Fruit fly (Drosophila melanogaster) whole organism, embryonic: ENCODE data around the gene Noa36.

Experiments used
- ATbp ChIP-seq: fragments of 200-800 bp; sonication (Bioruptor generic); optimal IDR thresholded peaks from 2 replicates; lab custom pipeline; 2017; ENCODE audit warnings: missing biosample characterization, mild to moderate bottlenecking, missing genetic modification characterization, missing genetic modification reagents
- Asciz ChIP-seq: fragments of 200-800 bp; sonication (Bioruptor generic); optimal IDR thresholded peaks from 2 replicates; lab custom pipeline; 2017; ENCODE audit warnings: missing biosample characterization, mild to moderate bottlenecking, missing genetic modification characterization, missing genetic modification reagents
- Atf6 ChIP-seq: fragments of 200-800 bp; sonication (Bioruptor generic); IDR thresholded peaks from 2 replicates; pipeline ENCODE4 v1.3.6; 2022; ENCODE audit warnings: missing biosample characterization, missing genetic modification characterization
- CG10209 ChIP-seq: fragments of 200-800 bp; sonication (Bioruptor generic); optimal IDR thresholded peaks from 3 replicates; lab custom pipeline; 2017; ENCODE audit warnings: missing biosample characterization, mild to moderate bottlenecking, missing genetic modification characterization, missing genetic modification reagents
- CG1233 ChIP-seq: fragments of 200-800 bp; sonication (Bioruptor generic); optimal IDR thresholded peaks from 4 replicates; lab custom pipeline; 2018; ENCODE audit warnings: missing biosample characterization, mild to moderate bottlenecking, missing genetic modification characterization
- CG12391 ChIP-seq: fragments of 200-800 bp; sonication (Bioruptor generic); optimal IDR thresholded peaks from 3 replicates; lab custom pipeline; 2018; ENCODE audit warnings: missing biosample characterization, mild to moderate bottlenecking, missing genetic modification characterization, moderate library complexity
- CG12659 ChIP-seq: fragments of 200-800 bp; sonication (Bioruptor generic); optimal IDR thresholded peaks from 3 replicates; lab custom pipeline; 2017; ENCODE audit warnings: mild to moderate bottlenecking, missing biosample characterization, missing genetic modification reagents, missing genetic modification characterization
- CG13424 ChIP-seq: fragments of 200-800 bp; sonication (Bioruptor generic); optimal IDR thresholded peaks from 2 replicates; lab custom pipeline; 2019; ENCODE audit warnings: missing biosample characterization, mild to moderate bottlenecking, missing genetic modification characterization, moderate library complexity
- CG1602 ChIP-seq: fragments of 200-800 bp; sonication (Bioruptor generic); optimal IDR thresholded peaks from 3 replicates; lab custom pipeline; 2016; ENCODE audit warnings: missing biosample characterization, missing genetic modification characterization
- CG1603 ChIP-seq: fragments of 200-800 bp; sonication (Bioruptor generic); optimal IDR thresholded peaks from 2 replicates; lab custom pipeline; 2019; ENCODE audit warnings: missing biosample characterization, mild to moderate bottlenecking, missing genetic modification characterization, moderate library complexity
- CG16863 ChIP-seq: fragments of 200-800 bp; sonication (Bioruptor generic); optimal IDR thresholded peaks from 3 replicates; lab custom pipeline; 2016; ENCODE audit warnings: missing biosample characterization, missing genetic modification characterization
- CG17361 ChIP-seq: fragments of 200-800 bp; sonication (Bioruptor generic); IDR thresholded peaks from 3 replicates; pipeline ENCODE4 v1.3.6; 2022; ENCODE audit warnings: missing biosample characterization, missing genetic modification characterization
- CG18262 ChIP-seq: fragments of 200-800 bp; optimal IDR thresholded peaks from 3 replicates; lab custom pipeline; 2019; ENCODE audit warnings: missing biosample characterization, mild to moderate bottlenecking, missing genetic modification characterization, moderate library complexity
- CG2120 ChIP-seq: fragments of 200-800 bp; sonication (Bioruptor generic); optimal IDR thresholded peaks from 3 replicates; lab custom pipeline; 2016; ENCODE audit warnings: missing biosample characterization, missing genetic modification characterization
- CG2678 ChIP-seq: fragments of 200-800 bp; sonication (Bioruptor generic); optimal IDR thresholded peaks from 3 replicates; lab custom pipeline; 2019; ENCODE audit warnings: missing biosample characterization, mild to moderate bottlenecking, missing genetic modification characterization, moderate library complexity
- CG31441 ChIP-seq: fragments of 200-800 bp; sonication (Bioruptor generic); IDR thresholded peaks from 2 replicates; pipeline ENCODE4 v1.3.6; 2022; ENCODE audit warnings: missing biosample characterization, missing genetic modification characterization
- CG3847 ChIP-seq: fragments of 200-800 bp; sonication (Bioruptor generic); IDR thresholded peaks from 2 replicates; pipeline ENCODE4 v1.3.6; 2022; ENCODE audit warnings: missing biosample characterization, missing genetic modification characterization
- CG4328 ChIP-seq: fragments of 200-800 bp; sonication (Bioruptor generic); optimal IDR thresholded peaks from 3 replicates; lab custom pipeline; 2017; ENCODE audit warnings: missing biosample characterization, missing genetic modification reagents, missing genetic modification characterization
- CG43689 ChIP-seq: fragments of 200-800 bp; sonication (Bioruptor generic); IDR thresholded peaks from 2 replicates; pipeline ENCODE4 v1.3.6; 2022; ENCODE audit warnings: missing biosample characterization, missing genetic modification characterization
- CG6813 ChIP-seq: fragments of 200-800 bp; sonication (Bioruptor generic); optimal IDR thresholded peaks from 2 replicates; lab custom pipeline; 2017; ENCODE audit warnings: missing biosample characterization, missing genetic modification characterization, mild to moderate bottlenecking, moderate library complexity, missing genetic modification reagents
- CG8290 ChIP-seq, 3 experiments: fragments of 200-800 bp; sonication (Bioruptor generic); optimal IDR thresholded peaks; 2 replicates each; lab custom pipeline; 2016 to 2019; ENCODE audit warnings: missing biosample characterization in 3 of 3, missing genetic modification characterization in 3 of 3, mild to moderate bottlenecking in 2 of 3, moderate library complexity in 1 of 3
- CG8924 ChIP-seq: fragments of 200-800 bp; optimal IDR thresholded peaks from 3 replicates; lab custom pipeline; 2019; ENCODE audit warnings: missing biosample characterization, mild to moderate bottlenecking, missing genetic modification characterization, moderate library complexity
- E2f2 ChIP-seq: fragments of 200-800 bp; sonication (Bioruptor generic); IDR thresholded peaks from 2 replicates; pipeline ENCODE4 v1.3.6; 2022; ENCODE audit warnings: missing biosample characterization, missing genetic modification characterization
- Fer1 ChIP-seq: fragments of 200-800 bp; sonication (Bioruptor generic); optimal IDR thresholded peaks from 2 replicates; lab custom pipeline; 2017; ENCODE audit warnings: missing biosample characterization, mild to moderate bottlenecking, missing genetic modification characterization
- Gsc ChIP-seq: fragments of 200-800 bp; sonication (Bioruptor generic); IDR thresholded peaks from 2 replicates; pipeline ENCODE4 v1.3.6; 2022; ENCODE audit warnings: missing biosample characterization, missing genetic modification characterization
- Hmr ChIP-seq: fragments of 200-800 bp; sonication (Bioruptor generic); optimal IDR thresholded peaks from 3 replicates; lab custom pipeline; 2017; ENCODE audit warnings: mild to moderate bottlenecking, missing biosample characterization, missing genetic modification reagents, missing genetic modification characterization
- Med ChIP-seq: fragments of 200-800 bp; sonication (Bioruptor generic); peaks from one replicate; lab custom pipeline; 2016; ENCODE audit warnings: missing biosample characterization, missing genetic modification characterization, mild to moderate bottlenecking, inconsistent platforms, moderate library complexity
- Meics ChIP-seq: fragments of 200-800 bp; sonication (Bioruptor generic); optimal IDR thresholded peaks from 2 replicates; lab custom pipeline; 2017; ENCODE audit warnings: missing biosample characterization, mild to moderate bottlenecking, missing genetic modification characterization
- NC2β ChIP-seq: fragments of 200-800 bp; sonication (Bioruptor generic); optimal IDR thresholded peaks from 2 replicates; lab custom pipeline; 2016; ENCODE audit warnings: missing biosample characterization, missing genetic modification characterization
- Pdp1 ChIP-seq, 2 experiments: fragments of 200-800 bp; sonication (Bioruptor generic); optimal IDR thresholded peaks; 3 replicates each; lab custom pipeline; 2016; ENCODE audit warnings: missing biosample characterization in 2 of 2, missing genetic modification characterization in 2 of 2, mild to moderate bottlenecking in 1 of 2, moderate library complexity in 1 of 2
- Sox100B ChIP-seq: fragments of 200-800 bp; sonication (Bioruptor generic); optimal IDR thresholded peaks from 3 replicates; lab custom pipeline; 2018; ENCODE audit warnings: missing biosample characterization, mild to moderate bottlenecking, missing genetic modification characterization
- Sox102F ChIP-seq: fragments of 200-800 bp; sonication (Bioruptor generic); optimal IDR thresholded peaks from 2 replicates; lab custom pipeline; 2018; ENCODE audit warnings: missing biosample characterization, mild to moderate bottlenecking, missing genetic modification characterization, moderate library complexity
- Xrp1 ChIP-seq: fragments of 200-800 bp; sonication (Bioruptor generic); IDR thresholded peaks from 2 replicates; pipeline ENCODE4 v1.3.6; 2022; ENCODE audit warnings: missing biosample characterization, missing genetic modification characterization
- ac ChIP-seq: fragments of 200-800 bp; sonication (Bioruptor generic); optimal IDR thresholded peaks from 3 replicates; lab custom pipeline; 2017; ENCODE audit warnings: missing biosample characterization, mild to moderate bottlenecking, missing genetic modification characterization
- bab2 ChIP-seq: fragments of 200-800 bp; sonication (Bioruptor generic); optimal IDR thresholded peaks from 2 replicates; lab custom pipeline; 2016; ENCODE audit warnings: missing biosample characterization, missing genetic modification characterization
- cato ChIP-seq: fragments of 200-800 bp; sonication (Bioruptor generic); optimal IDR thresholded peaks from 2 replicates; lab custom pipeline; 2016; ENCODE audit warnings: missing biosample characterization, missing genetic modification characterization, borderline replicate concordance
- ci ChIP-seq: fragments of 200-800 bp; sonication (Bioruptor generic); IDR thresholded peaks from 3 replicates; pipeline ENCODE4 v1.3.6; 2022; ENCODE audit warnings: missing biosample characterization, missing genetic modification characterization
- gce ChIP-seq: fragments of 200-800 bp; sonication (Bioruptor generic); IDR thresholded peaks from 3 replicates; pipeline ENCODE4 v1.3.6; 2022; ENCODE audit warnings: missing biosample characterization, missing genetic modification characterization
- gem ChIP-seq: fragments of 200-800 bp; sonication (Bioruptor generic); optimal IDR thresholded peaks from 2 replicates; lab custom pipeline; 2019; ENCODE audit warnings: missing biosample characterization, mild to moderate bottlenecking, missing genetic modification characterization, moderate library complexity
- grn ChIP-seq: fragments of 200-800 bp; sonication (Bioruptor generic); optimal IDR thresholded peaks from 3 replicates; lab custom pipeline; 2017; ENCODE audit warnings: missing biosample characterization, missing genetic modification characterization
- h ChIP-seq: fragments of >200 bp; optimal IDR thresholded peaks from 2 replicates; lab custom pipeline; 2017
- lilli ChIP-seq: fragments of 200-800 bp; sonication (Bioruptor generic); optimal IDR thresholded peaks from 3 replicates; lab custom pipeline; 2016; ENCODE audit warnings: missing biosample characterization, missing genetic modification characterization
- nerfin-1 ChIP-seq: fragments of 200-800 bp; sonication (Bioruptor generic); optimal IDR thresholded peaks from 3 replicates; lab custom pipeline; 2019; ENCODE audit warnings: missing biosample characterization, mild to moderate bottlenecking, missing genetic modification characterization, moderate library complexity
- slou ChIP-seq: fragments of 200-800 bp; sonication (Bioruptor generic); optimal IDR thresholded peaks from 3 replicates; lab custom pipeline; 2016; ENCODE audit warnings: missing biosample characterization, missing genetic modification characterization
- sob ChIP-seq: fragments of 200-800 bp; sonication (Bioruptor generic); IDR thresholded peaks from 2 replicates; pipeline ENCODE4 v1.3.6; 2022; ENCODE audit warnings: missing biosample characterization, missing genetic modification characterization
- stwl ChIP-seq: fragments of 200-800 bp; sonication (Bioruptor generic); optimal IDR thresholded peaks from 3 replicates; lab custom pipeline; 2018; ENCODE audit warnings: missing biosample characterization, mild to moderate bottlenecking, missing genetic modification characterization, moderate library complexity
- sug ChIP-seq: fragments of 200-800 bp; optimal IDR thresholded peaks from 2 replicates; lab custom pipeline; 2019; ENCODE audit warnings: missing biosample characterization, mild to moderate bottlenecking, missing genetic modification characterization, moderate library complexity
- tap ChIP-seq: fragments of 200-800 bp; optimal IDR thresholded peaks from 3 replicates; lab custom pipeline; 2019; ENCODE audit warnings: missing biosample characterization, mild to moderate bottlenecking, missing genetic modification characterization, moderate library complexity
- toy ChIP-seq: fragments of 200-800 bp; sonication (Bioruptor generic); IDR thresholded peaks from 2 replicates; pipeline ENCODE4 v1.3.6; 2022; ENCODE audit warnings: missing biosample characterization, missing genetic modification characterization
- wek ChIP-seq: fragments of 200-800 bp; sonication (Bioruptor generic); optimal IDR thresholded peaks from 3 replicates; lab custom pipeline; 2018; ENCODE audit warnings: missing biosample characterization, mild to moderate bottlenecking, missing genetic modification characterization, moderate library complexity

The Noa36 gene

DNA sequence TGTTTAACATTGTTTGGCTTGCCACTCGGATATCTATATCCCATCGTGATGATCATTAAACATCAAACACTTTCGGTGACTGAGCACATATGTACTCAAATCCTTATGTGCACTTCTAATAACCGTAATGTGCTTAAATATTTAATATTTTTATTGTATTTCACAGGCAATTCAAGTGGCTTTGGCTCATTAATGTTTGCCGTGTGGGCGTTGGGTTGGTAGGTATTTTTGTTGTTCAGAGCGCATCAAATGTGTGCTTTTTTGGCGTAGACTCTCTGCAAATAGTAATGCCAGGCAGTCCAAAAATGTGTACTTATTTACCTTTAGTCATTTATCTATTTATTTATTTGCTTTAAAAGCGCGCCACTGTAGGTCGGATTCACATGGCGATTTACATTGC, 12.1 kb downstream of the Noa36 start (continued):
- TF ChIP-seq CG3847 (GFP tag; lab: Robert Waterston, UW) (no peak), sug (peak; percentile 10), Hmr (GFP tag; lab: Kevin White, UChicago) (peak; percentile 46), Atf6 (GFP tag; lab: Robert Waterston, UW) (0 out of 2 replicates have a peak, but pooled peaks have one; percentile 46), Gsc (GFP tag; lab: Robert Waterston, UW) (no peak), CG12391 (peak; percentile 2), toy (GFP tag; lab: Robert Waterston, UW) (no peak), tap (tag; lab: Kevin White, UChicago) (peak; percentile 4), CG1233 (peak; percentile 15), sob (GFP tag; lab: Robert Waterston, UW) (0 out of 2 replicates have a peak, but pooled peaks have one; percentile 9), slou (GFP tag; lab: Kevin White, UChicago) (no peak), Sox102F (GFP tag; lab: Kevin White, UChicago) (peak; percentile 26), CG43689 (GFP tag; lab: Robert Waterston, UW) (peak; percentile 17; the same call in 1 of the 2 replicates), CG8290 (GFP tag; optimal IDR thresholded peaks at IDR 0.05; lab: Kevin White, UChicago) (no peak), CG8290 (tag; optimal IDR thresholded peaks at IDR 0.05; lab: Kevin White, UChicago) (peak in 1 of 2 experiments; percentile 40), ac (GFP tag; lab: Kevin White, UChicago) (peak; percentile 30), ci (GFP tag; lab: Robert Waterston, UW) (peak; percentile 47; the same call in 1 of the 3 replicates), CG2678 (tag; lab: Kevin White, UChicago) (peak; percentile 65), CG31441 (GFP tag; lab: Robert Waterston, UW) (peak; percentile 60), E2f2 (GFP tag; lab: Robert Waterston, UW) (peak; percentile 10; the same call in 1 of the 2 replicates), Meics (GFP tag; lab: Kevin White, UChicago) (peak; percentile 22), CG13424 (peak; percentile 32), CG16863 (GFP tag; lab: Kevin White, UChicago) (no peak), ATbp (GFP tag; lab: Kevin White, UChicago) (peak; percentile 59), CG8924 (peak; percentile 18), lilli (peak; percentile 2), gem (tag; lab: Kevin White, UChicago) (peak; percentile 54), Asciz (GFP tag; lab: Kevin White, UChicago) (peak; percentile 30), CG6813 (GFP tag; lab: Kevin White, UChicago) (peak; percentile 46), CG2120 (peak; percentile 9), grn (GFP tag; lab: Kevin White, UChicago) (peak; percentile 31), CG18262 (peak; percentile 32), CG4328 (GFP tag; lab: Kevin White, UChicago) (peak; percentile 1), Xrp1 (GFP tag; lab: Robert Waterston, UW) (peak; percentile 29; the same call in 1 of the 2 replicates), Fer1 (GFP tag; lab: Kevin White, UChicago) (peak; percentile 14), h (lab: Kevin White, UChicago) (no peak), stwl (no peak), Med (peak; percentile 73), CG1603 (tag; lab: Kevin White, UChicago) (peak; percentile 60), CG17361 (GFP tag; lab: Robert Waterston, UW) (peak; percentile 36; the same call in 1 of the 3 replicates), CG12659 (GFP tag; lab: Kevin White, UChicago) (peak; percentile 24), NC2β (GFP tag; lab: Kevin White, UChicago) (peak; percentile 9), bab2 (no peak), nerfin-1 (peak; percentile 11), CG1602 (GFP tag; lab: Kevin White, UChicago) (peak; percentile 8), Pdp1 (GFP tag; optimal IDR thresholded peaks at IDR 0.05; lab: Kevin White, UChicago) (peak in 1 of 2 experiments; percentile 23), wek (GFP tag; lab: Kevin White, UChicago) (peak; percentile 20), CG10209 (GFP tag; lab: Kevin White, UChicago) (peak; percentile 50), gce (GFP tag; lab: Robert Waterston, UW) (no peak), Sox100B (GFP tag; lab: Kevin White, UChicago) (peak; percentile 49), cato (GFP tag; lab: Kevin White, UChicago) (peak; percentile 18)
